Worm (Caenorhabditis elegans) whole organism, mixed stage, embryonic: ENCODE results near the gene cls-3.

Experiments used
- nhr-28 ChIP-seq: fragments of 150-350 bp; optimal IDR thresholded peaks from 2 replicates; lab custom pipeline; 2014; ENCODE audit warnings: missing biosample characterization, missing genetic modification characterization
- nhr-76 ChIP-seq: sonication (generic microtip); optimal IDR thresholded peaks from 2 replicates; lab custom pipeline; 2017; ENCODE audit warnings: missing biosample characterization, missing genetic modification characterization
- unc-39 ChIP-seq: fragments of 150-350 bp; optimal IDR thresholded peaks from 2 replicates; lab custom pipeline; 2014; ENCODE audit warnings: missing biosample characterization, missing genetic modification characterization

ce11 chrIII:9152950-9153349, 38.0 kb downstream of the cls-3 start:
- TF ChIP-seq nhr-28 (tag; lab: Kevin White, UChicago) (no peak), unc-39 (tag; lab: Kevin White, UChicago) (no peak), nhr-76 (no peak)
